Worm (Caenorhabditis elegans) whole organism, young adult: ENCODE results near the gene acer-1.

ENCODE experiments used
- F39B2.1 ChIP-seq: fragments of 200-800 bp; sonication (Bioruptor generic); IDR thresholded peaks from 2 replicates; pipeline ENCODE4 v1.3.6; 2022; ENCODE audit warnings: missing genetic modification reagents, missing genetic modification characterization, missing compliant biosample characterization
- F57A8.1 ChIP-seq: fragments of 200-800 bp; sonication (Bioruptor generic); optimal IDR thresholded peaks from 2 replicates; lab custom pipeline; 2018; ENCODE audit warnings: mild to moderate bottlenecking, missing genetic modification characterization, moderate library complexity, missing compliant biosample characterization
- K11D2.4 ChIP-seq: fragments of 200-800 bp; sonication (Bioruptor generic); IDR thresholded peaks from 2 replicates; pipeline ENCODE4 v1.3.6; 2022; ENCODE audit warnings: missing genetic modification reagents, missing genetic modification characterization, missing compliant biosample characterization
- K12H6.12 ChIP-seq: fragments of 200-800 bp; sonication (Bioruptor generic); optimal IDR thresholded peaks from 2 replicates; lab custom pipeline; 2018; ENCODE audit warnings: mild to moderate bottlenecking, missing genetic modification characterization, missing compliant biosample characterization
- T07F8.4 ChIP-seq: sonication (generic microtip); optimal IDR thresholded peaks from 2 replicates; lab custom pipeline; 2016; ENCODE audit warnings: mild to moderate bottlenecking, missing genetic modification characterization, moderate library complexity, missing compliant biosample characterization
- Y53F4B.3 ChIP-seq: fragments of 200-800 bp; sonication (Bioruptor generic); IDR thresholded peaks from 2 replicates; pipeline ENCODE4 v1.3.6; 2022; ENCODE audit warnings: missing genetic modification reagents, missing genetic modification characterization, missing compliant biosample characterization
- Y53G8AR.9 ChIP-seq: fragments of 200-800 bp; sonication (Bioruptor generic); conservative IDR thresholded peaks from 2 replicates; pipeline ENCODE4 v1.3.6; 2022; ENCODE audit warnings: missing genetic modification reagents, missing genetic modification characterization, missing compliant biosample characterization
- Y56A3A.18 ChIP-seq: fragments of 200-800 bp; sonication (Bioruptor generic); IDR thresholded peaks from 2 replicates; pipeline ENCODE4 v1.3.6; 2022; ENCODE audit warnings: missing genetic modification reagents, missing genetic modification characterization, missing compliant biosample characterization
- Y79H2A.3 ChIP-seq: fragments of 200-800 bp; sonication (Bioruptor generic); conservative IDR thresholded peaks from 2 replicates; pipeline ENCODE4 v1.3.6; 2022; ENCODE audit warnings: missing genetic modification reagents, missing genetic modification characterization, missing compliant biosample characterization
- ZK185.1 ChIP-seq: sonication (generic microtip); optimal IDR thresholded peaks from 2 replicates; lab custom pipeline; 2016; ENCODE audit warnings: mild to moderate bottlenecking, missing genetic modification characterization, missing compliant biosample characterization; ENCODE audit not compliant: poor library complexity, severe bottlenecking
- aptf-2 ChIP-seq: fragments of 200-800 bp; sonication (Bioruptor generic); conservative IDR thresholded peaks from 2 replicates; pipeline ENCODE4 v1.3.6; 2022; ENCODE audit warnings: missing genetic modification reagents, missing genetic modification characterization, missing compliant biosample characterization
- attf-5 ChIP-seq: fragments of 200-800 bp; sonication (Bioruptor generic); optimal IDR thresholded peaks from 2 replicates; lab custom pipeline; 2018; ENCODE audit warnings: mild to moderate bottlenecking, missing genetic modification characterization, missing compliant biosample characterization
- ccch-3 ChIP-seq: fragments of 200-800 bp; sonication (Bioruptor generic); optimal IDR thresholded peaks from 2 replicates; lab custom pipeline; 2018; ENCODE audit warnings: mild to moderate bottlenecking, missing genetic modification characterization, missing compliant biosample characterization
- cebp-1 ChIP-seq, 2 experiments: fragments of 200-800 bp in 1 of 2; sonication (Bioruptor generic) in 1 of 2; sonication (generic microtip) in 1 of 2; IDR thresholded peaks in 1 of 2; optimal IDR thresholded peaks in 1 of 2; 2 replicates each; pipeline versions ENCODE4 v1.3.6 to Lab custom; 2017 to 2022; ENCODE audit warnings: missing compliant biosample characterization in 2 of 2, missing genetic modification characterization in 2 of 2, mild to moderate bottlenecking in 1 of 2, missing genetic modification reagents in 1 of 2, moderate library complexity in 1 of 2
- cebp-2 ChIP-seq: fragments of 200-800 bp; sonication (Bioruptor generic); IDR thresholded peaks from 2 replicates; pipeline ENCODE4 v1.3.6; 2022; ENCODE audit warnings: missing genetic modification characterization, missing compliant biosample characterization
- ceh-100 ChIP-seq: fragments of 200-800 bp; sonication (Bioruptor generic); IDR thresholded peaks from 2 replicates; pipeline ENCODE4 v1.3.6; 2022; ENCODE audit warnings: missing genetic modification reagents, missing genetic modification characterization, missing compliant biosample characterization
- ceh-91 ChIP-seq: fragments of 200-800 bp; sonication (Bioruptor generic); IDR thresholded peaks from 2 replicates; pipeline ENCODE4 v1.3.6; 2022; ENCODE audit warnings: missing genetic modification reagents, missing genetic modification characterization, missing compliant biosample characterization
- efl-1 ChIP-seq: fragments of 150-350 bp; optimal IDR thresholded peaks from 2 replicates; lab custom pipeline; 2014; ENCODE audit warnings: missing biosample characterization, missing genetic modification reagents, missing genetic modification characterization
- ets-4 ChIP-seq: fragments of 200-800 bp; sonication (Bioruptor generic); optimal IDR thresholded peaks from 2 replicates; lab custom pipeline; 2018; ENCODE audit warnings: mild to moderate bottlenecking, missing genetic modification characterization, missing compliant biosample characterization
- him-1 ChIP-seq: sonication (generic microtip); optimal IDR thresholded peaks from 2 replicates; lab custom pipeline; 2016; ENCODE audit warnings: missing genotype, missing genetic modification reagents, missing genetic modification characterization, missing compliant biosample characterization
- hmg-20 ChIP-seq: fragments of 200-800 bp; sonication (Bioruptor generic); IDR thresholded peaks from 2 replicates; pipeline ENCODE4 v1.3.6; 2022; ENCODE audit warnings: missing genetic modification reagents, missing genetic modification characterization, missing compliant biosample characterization
- hsf-1 ChIP-seq: fragments of 200-800 bp; sonication (Bioruptor generic); IDR thresholded peaks from 2 replicates; pipeline ENCODE4 v1.3.6; 2022; ENCODE audit warnings: missing genetic modification reagents, missing genetic modification characterization, missing compliant biosample characterization
- lag-1 ChIP-seq: fragments of 200-800 bp; sonication (Bioruptor generic); IDR thresholded peaks from 2 replicates; pipeline ENCODE4 v1.3.6; 2022; ENCODE audit warnings: missing genetic modification reagents, missing genetic modification characterization, missing compliant biosample characterization
- let-526 ChIP-seq: fragments of 200-800 bp; sonication (Bioruptor generic); IDR thresholded peaks from 2 replicates; pipeline ENCODE4 v1.3.6; 2022; ENCODE audit warnings: missing genetic modification reagents, missing genetic modification characterization, missing compliant biosample characterization
- lin-40 ChIP-seq: sonication (generic microtip); optimal IDR thresholded peaks from 2 replicates; lab custom pipeline; 2016; ENCODE audit warnings: missing genetic modification characterization, mild to moderate bottlenecking, missing compliant biosample characterization, missing genotype, missing genetic modification reagents
- lin-54 ChIP-seq: fragments of 200-800 bp; sonication (Bioruptor generic); optimal IDR thresholded peaks from 2 replicates; lab custom pipeline; 2018; ENCODE audit warnings: mild to moderate bottlenecking, missing genetic modification characterization, missing compliant biosample characterization
- lir-1 ChIP-seq: fragments of 200-800 bp; sonication (Bioruptor generic); conservative IDR thresholded peaks from 2 replicates; pipeline ENCODE4 v1.3.6; 2022; ENCODE audit warnings: missing genetic modification reagents, missing genetic modification characterization, missing compliant biosample characterization
- lsl-1 ChIP-seq: fragments of 200-800 bp; sonication (Bioruptor generic); optimal IDR thresholded peaks from 2 replicates; lab custom pipeline; 2018; ENCODE audit warnings: mild to moderate bottlenecking, missing genetic modification characterization, moderate library complexity, missing compliant biosample characterization
- mcd-1 ChIP-seq: fragments of 200-800 bp; sonication (Bioruptor generic); IDR thresholded peaks from 2 replicates; pipeline ENCODE4 v1.3.6; 2022; ENCODE audit warnings: missing genetic modification reagents, missing genetic modification characterization, missing compliant biosample characterization
- mel-28 ChIP-seq: sonication (generic microtip); optimal IDR thresholded peaks from 2 replicates; lab custom pipeline; 2016; ENCODE audit warnings: borderline replicate concordance, mild to moderate bottlenecking, missing genetic modification characterization, missing compliant biosample characterization
- mxl-1 ChIP-seq: sonication (generic microtip); optimal IDR thresholded peaks from 2 replicates; lab custom pipeline; 2016; ENCODE audit warnings: missing genetic modification characterization, missing compliant biosample characterization
- nfyb-1 ChIP-seq: fragments of 200-800 bp; sonication (Bioruptor generic); IDR thresholded peaks from 2 replicates; pipeline ENCODE4 v1.3.6; 2022; ENCODE audit warnings: missing genetic modification reagents, missing genetic modification characterization, missing compliant biosample characterization
- nhr-80 ChIP-seq: sonication (generic microtip); optimal IDR thresholded peaks from 2 replicates; lab custom pipeline; 2016; ENCODE audit warnings: missing genetic modification characterization, missing compliant biosample characterization
- nhr-90 ChIP-seq: sonication (generic microtip); optimal IDR thresholded peaks from 2 replicates; lab custom pipeline; 2016; ENCODE audit warnings: missing genotype, mild to moderate bottlenecking, missing genetic modification characterization, missing compliant biosample characterization
- rec-8 ChIP-seq, 2 experiments: sonication (generic microtip); optimal IDR thresholded peaks; 2 replicates each; lab custom pipeline; 2016; ENCODE audit warnings: mild to moderate bottlenecking in 2 of 2, missing genetic modification characterization in 2 of 2, missing genetic modification reagents in 2 of 2, missing genotype in 2 of 2, missing biosample characterization in 1 of 2, missing compliant biosample characterization in 1 of 2, moderate library complexity in 1 of 2
- repo-1 ChIP-seq: sonication (generic microtip); optimal IDR thresholded peaks from 2 replicates; lab custom pipeline; 2017; ENCODE audit warnings: mild to moderate bottlenecking, missing genetic modification characterization, missing compliant biosample characterization
- sea-2 ChIP-seq: fragments of 200-800 bp; sonication (Bioruptor generic); IDR thresholded peaks from 2 replicates; pipeline ENCODE4 v1.3.6; 2022; ENCODE audit warnings: missing genetic modification characterization, missing compliant biosample characterization
- snpc-3.4 ChIP-seq: sonication (generic microtip); optimal IDR thresholded peaks from 2 replicates; lab custom pipeline; 2017; ENCODE audit warnings: missing genetic modification characterization, mild to moderate bottlenecking, missing compliant biosample characterization, antibody characterized with exemption, moderate library complexity, missing genotype, missing genetic modification reagents
- somi-1 ChIP-seq: fragments of 200-800 bp; sonication (Bioruptor generic); optimal IDR thresholded peaks from 2 replicates; lab custom pipeline; 2018; ENCODE audit warnings: mild to moderate bottlenecking, missing genetic modification characterization, missing compliant biosample characterization
- tbp1 ChIP-seq: fragments of 200-800 bp; sonication (Bioruptor generic); optimal IDR thresholded peaks from 2 replicates; lab custom pipeline; 2018; ENCODE audit warnings: mild to moderate bottlenecking, missing genetic modification characterization, missing compliant biosample characterization
- tlf-1 ChIP-seq: fragments of 200-800 bp; sonication (Bioruptor generic); optimal IDR thresholded peaks from 2 replicates; lab custom pipeline; 2018; ENCODE audit warnings: mild to moderate bottlenecking, missing genetic modification characterization, missing compliant biosample characterization
- unc-62 ChIP-seq: fragments of 150-350 bp; optimal IDR thresholded peaks from 2 replicates; lab custom pipeline; 2014; ENCODE audit warnings: missing biosample characterization, missing genetic modification reagents, missing genetic modification characterization
- zfh-2 ChIP-seq: fragments of 200-800 bp; sonication (Bioruptor generic); conservative IDR thresholded peaks from 2 replicates; pipeline ENCODE4 v1.3.6; 2022; ENCODE audit warnings: missing genetic modification reagents, missing genetic modification characterization, missing compliant biosample characterization
- ztf-18 ChIP-seq: sonication (generic microtip); optimal IDR thresholded peaks from 2 replicates; lab custom pipeline; 2016; ENCODE audit warnings: missing genotype, mild to moderate bottlenecking, missing genetic modification characterization, missing compliant biosample characterization
- ztf-22 ChIP-seq: fragments of 200-800 bp; sonication (Bioruptor generic); optimal IDR thresholded peaks from 2 replicates; lab custom pipeline; 2018; ENCODE audit warnings: mild to moderate bottlenecking, missing genetic modification characterization, moderate library complexity, missing compliant biosample characterization
- ztf-26 ChIP-seq: sonication (generic microtip); optimal IDR thresholded peaks from 2 replicates; lab custom pipeline; 2017; ENCODE audit warnings: missing genetic modification characterization, missing compliant biosample characterization
- ztf-6 ChIP-seq: fragments of 200-800 bp; sonication (Bioruptor generic); IDR thresholded peaks from 2 replicates; pipeline ENCODE4 v1.3.6; 2022; ENCODE audit warnings: missing genetic modification reagents, missing genetic modification characterization, missing compliant biosample characterization

acer-1 gene

ce11 chrII:6891838-6892237 lies 1.6 kb upstream of the acer-1 start:
- TF ChIP-seq cebp-1 (GFP tag; IDR thresholded peaks at IDR 0.05; lab: Robert Waterston, UW) = no peak
- TF ChIP-seq cebp-1 (tag; optimal IDR thresholded peaks at IDR 0.05; lab: Kevin White, UChicago) = peak; percentile 35
- TF ChIP-seq lin-40 (tag; lab: Kevin White, UChicago) = peak; percentile 5
- no peak for TF ChIP-seq F39B2.1
- peak; percentile 30 for TF ChIP-seq somi-1 (GFP tag; lab: Kevin White, UChicago)
- TF ChIP-seq sea-2 (GFP tag; lab: Robert Waterston, UW) = no peak
- no peak for TF ChIP-seq Y53F4B.3 (GFP tag; lab: Robert Waterston, UW)
- peak; percentile 48; the same call in 1 of the 2 replicates for TF ChIP-seq let-526 (GFP tag; lab: Robert Waterston, UW)
- TF ChIP-seq repo-1 (tag; lab: Kevin White, UChicago) = no peak
- no peak for TF ChIP-seq lsl-1
- TF ChIP-seq ztf-6 (GFP tag; lab: Robert Waterston, UW) = no peak
- no peak for TF ChIP-seq tlf-1 (GFP tag; lab: Kevin White, UChicago)
- no peak for TF ChIP-seq ztf-22 (GFP tag; lab: Kevin White, UChicago)
- 0 out of 2 replicates have a peak, but pooled peaks have one; percentile 50 for TF ChIP-seq lir-1 (GFP tag; lab: Robert Waterston, UW)
- TF ChIP-seq hsf-1 (GFP tag; lab: Robert Waterston, UW) = 0 out of 2 replicates have a peak, but pooled peaks have one; percentile 16
- peak; percentile 21 for TF ChIP-seq attf-5
- no peak for TF ChIP-seq K11D2.4 (GFP tag; lab: Robert Waterston, UW)
- TF ChIP-seq F57A8.1 (GFP tag; lab: Kevin White, UChicago) = no peak
- TF ChIP-seq lin-54 (GFP tag; lab: Kevin White, UChicago) = peak; percentile 42
- TF ChIP-seq nfyb-1 (GFP tag; lab: Robert Waterston, UW) = peak; percentile 46; the same call in 1 of the 2 replicates
- TF ChIP-seq nhr-80 (tag; lab: Kevin White, UChicago) = peak; percentile 33
- peak; percentile 24 for TF ChIP-seq unc-62
- TF ChIP-seq tbp1 (GFP tag; lab: Kevin White, UChicago) = peak; percentile 36
- TF ChIP-seq ZK185.1 (tag; lab: Kevin White, UChicago) = no peak
- no peak for TF ChIP-seq K12H6.12 (tag; lab: Kevin White, UChicago)
- no peak for TF ChIP-seq hmg-20
- TF ChIP-seq T07F8.4 (tag; lab: Kevin White, UChicago) = no peak

- TF ChIP-seq mxl-1 (peak; percentile 1), ceh-91 (GFP tag; lab: Robert Waterston, UW) (no peak), somi-1 (GFP tag; lab: Kevin White, UChicago) (peak; percentile 30), ztf-18 (tag; lab: Kevin White, UChicago) (peak; percentile 9), rec-8 (tag; optimal IDR thresholded peaks at IDR 0.05; lab: Kevin White, UChicago) (no peak), lsl-1 (no peak), lin-54 (GFP tag; lab: Kevin White, UChicago) (peak; percentile 35), mel-28 (tag; lab: Kevin White, UChicago) (no peak), aptf-2 (GFP tag; lab: Robert Waterston, UW) (no peak), nhr-80 (tag; lab: Kevin White, UChicago) (peak; percentile 44), mcd-1 (GFP tag; lab: Robert Waterston, UW) (peak; percentile 35; the same call in 1 of the 2 replicates), lag-1 (GFP tag; lab: Robert Waterston, UW) (no peak), him-1 (tag; lab: Kevin White, UChicago) (no peak), cebp-2 (GFP tag; lab: Robert Waterston, UW) (no peak), Y56A3A.18 (GFP tag; lab: Robert Waterston, UW) (peak; percentile 67; the same call in 1 of the 2 replicates), ceh-100 (GFP tag; lab: Robert Waterston, UW) (no peak), efl-1 (GFP tag; lab: Kevin White, UChicago) (no peak), K12H6.12 (tag; lab: Kevin White, UChicago) (peak; percentile 84), zfh-2 (GFP tag; lab: Robert Waterston, UW) (peak; percentile 91), ccch-3 (GFP tag; lab: Kevin White, UChicago) (no peak), ztf-26 (peak; percentile 49), ets-4 (GFP tag; lab: Kevin White, UChicago) (no peak), nhr-90 (tag; lab: Kevin White, UChicago) (peak; percentile 63), Y53G8AR.9 (GFP tag; lab: Robert Waterston, UW) (peak; percentile 63; the same call in 1 of the 2 replicates), Y79H2A.3 (GFP tag; lab: Robert Waterston, UW) (no peak), snpc-3.4 (tag; lab: Kevin White, UChicago) (no peak)
Observed at ce11 chrII:6891176-6891575, 976 bp upstream of the acer-1 start.
